Worm (Caenorhabditis elegans) whole organism, late embryonic: ENCODE measurements around the gene F29A7.3.

Experiments used
- C08G9.2 ChIP-seq: sonication (generic microtip); optimal IDR thresholded peaks from 2 replicates; lab custom pipeline; 2016; ENCODE audit warnings: mild to moderate bottlenecking, missing genetic modification characterization, moderate library complexity, missing compliant biosample characterization
- F13H6.1 ChIP-seq: sonication (generic microtip); optimal IDR thresholded peaks from 2 replicates; lab custom pipeline; 2016; ENCODE audit warnings: missing genetic modification characterization, missing compliant biosample characterization
- K02D7.2 ChIP-seq: sonication (generic microtip); optimal IDR thresholded peaks from 2 replicates; lab custom pipeline; 2017; ENCODE audit warnings: mild to moderate bottlenecking, missing genetic modification characterization, missing compliant biosample characterization
- K09A11.1 ChIP-seq: sonication (generic microtip); optimal IDR thresholded peaks from 2 replicates; lab custom pipeline; 2017; ENCODE audit warnings: antibody characterized with exemption, mild to moderate bottlenecking, missing genetic modification characterization, missing compliant biosample characterization; ENCODE audit not compliant: insufficient read depth
- T23F11.4 ChIP-seq: fragments of 200-800 bp; sonication (Bioruptor generic); optimal IDR thresholded peaks from 2 replicates; lab custom pipeline; 2018; ENCODE audit warnings: mild to moderate bottlenecking, missing genetic modification characterization, missing compliant biosample characterization
- ahr-1 ChIP-seq: sonication (generic microtip); optimal IDR thresholded peaks from 2 replicates; lab custom pipeline; 2016; ENCODE audit warnings: missing genetic modification characterization, missing compliant biosample characterization
- ceh-14 ChIP-seq: sonication (generic microtip); optimal IDR thresholded peaks from 2 replicates; lab custom pipeline; 2016; ENCODE audit warnings: missing genotype, missing genetic modification characterization, missing compliant biosample characterization
- ceh-19 ChIP-seq: fragments of 200-800 bp; sonication (Bioruptor generic); optimal IDR thresholded peaks from 2 replicates; lab custom pipeline; 2018; ENCODE audit warnings: mild to moderate bottlenecking, missing genetic modification characterization, missing compliant biosample characterization
- ceh-2 ChIP-seq: sonication (generic microtip); optimal IDR thresholded peaks from 2 replicates; lab custom pipeline; 2016; ENCODE audit warnings: missing genotype, missing genetic modification characterization, missing compliant biosample characterization
- ceh-22 ChIP-seq: sonication (generic microtip); optimal IDR thresholded peaks from 2 replicates; lab custom pipeline; 2017; ENCODE audit warnings: missing biosample characterization, missing genetic modification characterization
- ceh-24 ChIP-seq: sonication (generic microtip); optimal IDR thresholded peaks from 2 replicates; lab custom pipeline; 2016; ENCODE audit warnings: mild to moderate bottlenecking, missing genetic modification characterization, missing compliant biosample characterization
- ceh-30 ChIP-seq: fragments of 150-350 bp; optimal IDR thresholded peaks from 2 replicates; lab custom pipeline; 2014; ENCODE audit warnings: missing biosample characterization, missing genetic modification characterization
- ceh-31 ChIP-seq: sonication (generic microtip); optimal IDR thresholded peaks from 2 replicates; lab custom pipeline; 2016; ENCODE audit warnings: missing genetic modification characterization, missing compliant biosample characterization
- ceh-34 ChIP-seq: sonication (generic microtip); optimal IDR thresholded peaks from 2 replicates; lab custom pipeline; 2016; ENCODE audit warnings: mild to moderate bottlenecking, missing genetic modification characterization, missing compliant biosample characterization
- ceh-48 ChIP-seq: sonication (generic microtip); optimal IDR thresholded peaks from 2 replicates; lab custom pipeline; 2016; ENCODE audit warnings: missing genetic modification characterization, inconsistent platforms, missing compliant biosample characterization
- ceh-6 ChIP-seq: fragments of 200-800 bp; sonication (Bioruptor generic); optimal IDR thresholded peaks from 2 replicates; lab custom pipeline; 2018; ENCODE audit warnings: mild to moderate bottlenecking, missing genetic modification characterization, missing compliant biosample characterization
- ceh-9 ChIP-seq: sonication (generic microtip); optimal IDR thresholded peaks from 2 replicates; lab custom pipeline; 2016; ENCODE audit warnings: mild to moderate bottlenecking, missing genetic modification characterization, inconsistent platforms, missing compliant biosample characterization
- che-1 ChIP-seq: sonication (generic microtip); optimal IDR thresholded peaks from 2 replicates; lab custom pipeline; 2016; ENCODE audit warnings: mild to moderate bottlenecking, missing genetic modification characterization, missing compliant biosample characterization
- elt-4 ChIP-seq: sonication (generic microtip); optimal IDR thresholded peaks from 2 replicates; lab custom pipeline; 2016; ENCODE audit warnings: missing genetic modification characterization, missing compliant biosample characterization
- ets-4 ChIP-seq: sonication (generic microtip); optimal IDR thresholded peaks from 2 replicates; lab custom pipeline; 2016; ENCODE audit warnings: missing genetic modification characterization, missing compliant biosample characterization
- eyg-1 ChIP-seq: sonication (generic microtip); optimal IDR thresholded peaks from 2 replicates; lab custom pipeline; 2016; ENCODE audit warnings: missing genotype, missing genetic modification characterization, missing compliant biosample characterization
- fax-1 ChIP-seq: sonication (generic microtip); optimal IDR thresholded peaks from 2 replicates; lab custom pipeline; 2016; ENCODE audit warnings: missing genotype, missing genetic modification characterization, missing compliant biosample characterization
- fkh-10 ChIP-seq: fragments of 150-350 bp; optimal IDR thresholded peaks from 2 replicates; lab custom pipeline; 2014; ENCODE audit warnings: missing biosample characterization, missing genetic modification reagents, missing genetic modification characterization
- hlh-13 ChIP-seq: fragments of 200-800 bp; sonication (Bioruptor generic); optimal IDR thresholded peaks from 2 replicates; lab custom pipeline; 2018; ENCODE audit warnings: mild to moderate bottlenecking, missing genetic modification characterization, missing compliant biosample characterization
- hlh-6 ChIP-seq: sonication (generic microtip); optimal IDR thresholded peaks from 2 replicates; lab custom pipeline; 2016; ENCODE audit warnings: missing genotype, missing genetic modification characterization, missing compliant biosample characterization
- hlh-8 ChIP-seq: sonication (generic microtip); optimal IDR thresholded peaks from 2 replicates; lab custom pipeline; 2016; ENCODE audit warnings: missing genotype, missing genetic modification characterization, missing compliant biosample characterization
- lim-6 ChIP-seq: sonication (generic microtip); optimal IDR thresholded peaks from 2 replicates; lab custom pipeline; 2016; ENCODE audit warnings: missing genetic modification characterization, missing compliant biosample characterization
- mec-3 ChIP-seq: sonication (generic microtip); optimal IDR thresholded peaks from 2 replicates; lab custom pipeline; 2016; ENCODE audit warnings: borderline replicate concordance, missing genetic modification characterization, missing compliant biosample characterization
- nfya-1 ChIP-seq: sonication (generic microtip); optimal IDR thresholded peaks from 2 replicates; lab custom pipeline; 2017; ENCODE audit warnings: missing genetic modification characterization, mild to moderate bottlenecking, missing compliant biosample characterization, antibody characterized with exemption, moderate library complexity
- nhr-232 ChIP-seq: sonication (generic microtip); optimal IDR thresholded peaks from 2 replicates; lab custom pipeline; 2016; ENCODE audit warnings: missing genetic modification characterization, missing compliant biosample characterization
- npax-4 ChIP-seq: sonication (generic microtip); optimal IDR thresholded peaks from 2 replicates; lab custom pipeline; 2016; ENCODE audit warnings: missing genetic modification characterization, missing compliant biosample characterization
- odd-2 ChIP-seq: sonication (generic microtip); optimal IDR thresholded peaks from 2 replicates; lab custom pipeline; 2017; ENCODE audit warnings: antibody characterized with exemption, mild to moderate bottlenecking, missing genetic modification characterization, missing compliant biosample characterization
- pat-9 ChIP-seq: fragments of 200-800 bp; sonication (Bioruptor generic); optimal IDR thresholded peaks from 2 replicates; lab custom pipeline; 2018; ENCODE audit warnings: mild to moderate bottlenecking, missing genetic modification characterization, moderate library complexity, missing compliant biosample characterization
- pax-1 ChIP-seq: fragments of 150-350 bp; optimal IDR thresholded peaks from 2 replicates; lab custom pipeline; 2014; ENCODE audit warnings: missing biosample characterization, missing genetic modification characterization
- pqm-1 ChIP-seq: sonication (generic microtip); optimal IDR thresholded peaks from 2 replicates; lab custom pipeline; 2016; ENCODE audit warnings: missing genetic modification characterization, missing compliant biosample characterization
- pros-1 ChIP-seq: fragments of 150-350 bp; optimal IDR thresholded peaks from 2 replicates; lab custom pipeline; 2014; ENCODE audit warnings: missing biosample characterization, missing genetic modification reagents, missing genetic modification characterization
- rnt-1 ChIP-seq: sonication (generic microtip); optimal IDR thresholded peaks from 2 replicates; lab custom pipeline; 2016; ENCODE audit warnings: missing genetic modification characterization, missing compliant biosample characterization
- sdc-2 ChIP-seq: sonication (generic microtip); optimal IDR thresholded peaks from 2 replicates; lab custom pipeline; 2016; ENCODE audit warnings: missing genotype, missing genetic modification characterization, missing compliant biosample characterization
- syd-9 ChIP-seq: sonication (generic microtip); optimal IDR thresholded peaks from 2 replicates; lab custom pipeline; 2016; ENCODE audit warnings: mild to moderate bottlenecking, missing genetic modification characterization, moderate library complexity, missing compliant biosample characterization
- tbx-2 ChIP-seq: sonication (generic microtip); optimal IDR thresholded peaks from 2 replicates; lab custom pipeline; 2016; ENCODE audit warnings: missing genetic modification characterization, missing compliant biosample characterization
- tbx-7 ChIP-seq: sonication (generic microtip); optimal IDR thresholded peaks from 2 replicates; lab custom pipeline; 2016; ENCODE audit warnings: missing genotype, missing genetic modification characterization, missing compliant biosample characterization
- unc-42 ChIP-seq: sonication (generic microtip); optimal IDR thresholded peaks from 2 replicates; lab custom pipeline; 2016; ENCODE audit warnings: missing genotype, missing genetic modification characterization, missing compliant biosample characterization
- unc-86 ChIP-seq: sonication (generic microtip); optimal IDR thresholded peaks from 2 replicates; lab custom pipeline; 2016; ENCODE audit warnings: missing genetic modification characterization, missing compliant biosample characterization
- zip-5 ChIP-seq: sonication (generic microtip); optimal IDR thresholded peaks from 2 replicates; lab custom pipeline; 2016; ENCODE audit warnings: missing genetic modification characterization, missing compliant biosample characterization
- ztf-16 ChIP-seq: sonication (generic microtip); optimal IDR thresholded peaks from 2 replicates; lab custom pipeline; 2017; ENCODE audit warnings: missing genetic modification characterization, missing compliant biosample characterization

The F29A7.3 gene

ce11 chrII:2752536-2752935 is 563 bp upstream of the F29A7.3 start, which contains the start of gene F29A7.6:
Gene F29A7.6, minus strand, starts transcription at chrII:2752611.
- TF ChIP-seq tbx-7 (tag; lab: Kevin White, UChicago), result peak; percentile 68
- TF ChIP-seq hlh-13 (GFP tag; lab: Kevin White, UChicago), result no peak
- peak; percentile 68 for TF ChIP-seq ets-4 (tag; lab: Kevin White, UChicago)
- TF ChIP-seq ceh-24 (tag; lab: Kevin White, UChicago), result no peak
- peak; percentile 4 for TF ChIP-seq eyg-1 (tag; lab: Kevin White, UChicago)
- peak; percentile 51 for TF ChIP-seq zip-5
- no peak for TF ChIP-seq ceh-19
- peak; percentile 2 for TF ChIP-seq che-1 (tag; lab: Kevin White, UChicago)
- TF ChIP-seq pros-1, result no peak
- TF ChIP-seq pat-9, result no peak
- peak; percentile 17 for TF ChIP-seq lim-6 (tag; lab: Kevin White, UChicago)
- no peak for TF ChIP-seq rnt-1 (tag; lab: Kevin White, UChicago)
- peak; percentile 81 for TF ChIP-seq C08G9.2 (tag; lab: Kevin White, UChicago)
- peak; percentile 77 for TF ChIP-seq tbx-2
- TF ChIP-seq sdc-2 (tag; lab: Kevin White, UChicago), result no peak
- no peak for TF ChIP-seq odd-2 (tag; lab: Kevin White, UChicago)
- peak; percentile 69 for TF ChIP-seq ceh-14 (tag; lab: Kevin White, UChicago)
- no peak for TF ChIP-seq K09A11.1 (tag; lab: Kevin White, UChicago)
- no peak for TF ChIP-seq pax-1 (tag; lab: Kevin White, UChicago)
- no peak for TF ChIP-seq pqm-1 (tag; lab: Kevin White, UChicago)
- TF ChIP-seq mec-3 (tag; lab: Kevin White, UChicago), result no peak
- no peak for TF ChIP-seq unc-86 (tag; lab: Kevin White, UChicago)
- TF ChIP-seq ceh-6, result no peak
- TF ChIP-seq npax-4 (tag; lab: Kevin White, UChicago), result no peak
- TF ChIP-seq F13H6.1 (tag; lab: Kevin White, UChicago), result peak; percentile 2
- TF ChIP-seq ceh-31, result peak; percentile 85
- no peak for TF ChIP-seq fkh-10 (GFP tag; lab: Kevin White, UChicago)
- TF ChIP-seq nhr-232 (tag; lab: Kevin White, UChicago), result no peak
- no peak for TF ChIP-seq elt-4
- TF ChIP-seq ceh-9 (tag; lab: Kevin White, UChicago), result no peak
- TF ChIP-seq ztf-16 (tag; lab: Kevin White, UChicago), result no peak
- peak; percentile 16 for TF ChIP-seq ceh-30
- TF ChIP-seq unc-42 (tag; lab: Kevin White, UChicago), result peak; percentile 81
- TF ChIP-seq ceh-34 (tag; lab: Kevin White, UChicago), result peak; percentile 43
- TF ChIP-seq ceh-48 (tag; lab: Kevin White, UChicago), result no peak
- peak; percentile 24 for TF ChIP-seq nfya-1 (tag; lab: Kevin White, UChicago)
- no peak for TF ChIP-seq ceh-22 (tag; lab: Kevin White, UChicago)
- no peak for TF ChIP-seq T23F11.4
- TF ChIP-seq K02D7.2 (tag; lab: Kevin White, UChicago), result no peak
- TF ChIP-seq fax-1, result peak; percentile 32
- no peak for TF ChIP-seq hlh-6
- no peak for TF ChIP-seq ahr-1
- TF ChIP-seq syd-9 (tag; lab: Kevin White, UChicago), result no peak
- TF ChIP-seq hlh-8 (tag; lab: Kevin White, UChicago), result no peak
- peak; percentile 75 for TF ChIP-seq ceh-2 (tag; lab: Kevin White, UChicago)
